Fruit fly (Drosophila melanogaster): ENCODE results near the gene CG4461.

DNA sequence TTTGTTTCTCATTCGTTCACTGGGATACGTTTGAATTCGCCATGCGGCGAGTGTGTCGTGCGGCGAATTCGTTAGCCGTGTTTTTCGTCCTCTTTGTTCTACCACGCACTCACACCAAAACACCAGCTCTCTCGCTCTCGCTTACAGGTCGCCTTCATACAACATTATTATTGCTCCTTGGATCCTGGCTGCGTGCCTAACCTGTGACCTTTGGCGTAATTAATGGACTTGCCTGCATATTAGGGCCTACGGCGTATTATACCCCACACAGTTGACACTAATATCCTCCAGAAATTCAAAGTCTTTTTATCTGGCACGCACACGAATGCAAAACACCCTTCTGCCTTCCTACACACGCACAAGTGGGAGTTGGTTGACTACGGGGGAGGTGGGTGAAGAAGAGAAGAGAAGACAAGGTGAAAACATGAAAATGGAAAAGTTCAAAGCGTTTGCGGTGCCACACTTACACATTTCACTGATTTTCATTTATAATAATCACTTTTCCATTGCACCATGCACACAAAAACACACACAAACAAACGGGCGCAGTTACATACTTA lies 34.9 kb downstream of the CG4461 start:
- no peak for TF ChIP-seq Dll (optimal IDR thresholded peaks at IDR 0.05)
- no peak for TF ChIP-seq psq (optimal IDR thresholded peaks at IDR 0.05)
- no peak for TF ChIP-seq CG8478 (optimal IDR thresholded peaks at IDR 0.05)

Data from whole organism.